Comparison of ENCODE assay signal across 3 worm cellular contexts in genomic region chrX:15040552-15041080, ce11.
TF ChIP-seq lines count a peak whose summit lies in the region.

C18B12.4 (minus strand) TSS chrX:15040602.

TF ChIP-seq in whole organism, L1 larva, 84 proteins besides CTCF, POLR2A, EP300 and RAD21 (continued from another document and continues in another):
- peak; percentile 78 for TF ChIP-seq swsn-7 (tag; optimal IDR thresholded peaks at IDR 0.05; lab: Kevin White, UChicago)
- peak; percentile 54 for TF ChIP-seq nhr-77 (tag; optimal IDR thresholded peaks at IDR 0.05; lab: Kevin White, UChicago)
- peak in 2 of 6 experiments; percentile 69 to 84 for TF ChIP-seq elt-3 (tag; optimal IDR thresholded peaks at IDR 0.05; lab: Kevin White, UChicago)
- TF ChIP-seq mdl-1 (tag; optimal IDR thresholded peaks at IDR 0.05; lab: Kevin White, UChicago): peak in 1 of 2 experiments; percentile 93
- peak; percentile 59; the same call in 1 of the 2 replicates for TF ChIP-seq mab-9 (GFP tag; IDR thresholded peaks at IDR 0.05; lab: Robert Waterston, UW)
- TF ChIP-seq sptf-1 (tag; optimal IDR thresholded peaks at IDR 0.05; lab: Kevin White, UChicago): no peak
- no peak for TF ChIP-seq zag-1 (tag; optimal IDR thresholded peaks at IDR 0.05; lab: Kevin White, UChicago)
- TF ChIP-seq snpc-4 (tag; optimal IDR thresholded peaks at IDR 0.05; lab: Kevin White, UChicago): peak; percentile 46
- peak in 2 of 3 experiments; percentile 48 to 93 for TF ChIP-seq ceh-82 (tag; optimal IDR thresholded peaks at IDR 0.05; lab: Kevin White, UChicago)
- peak; percentile 58 for TF ChIP-seq pax-3 (tag; optimal IDR thresholded peaks at IDR 0.05; lab: Kevin White, UChicago)
- TF ChIP-seq efl-1 (optimal IDR thresholded peaks at IDR 0.05; lab: Kevin White, UChicago): peak; percentile 58 to 69
- TF ChIP-seq efl-1 (GFP tag; optimal IDR thresholded peaks at IDR 0.05 in 1 of 2; lab: Kevin White, UChicago): peak; percentile 63 to 95
- no peak for TF ChIP-seq hlh-17 (GFP tag; optimal IDR thresholded peaks at IDR 0.05; lab: Kevin White, UChicago; ENCODE audit: borderline replicate concordance)
- TF ChIP-seq nhr-47 (tag; optimal IDR thresholded peaks at IDR 0.05; lab: Kevin White, UChicago): peak; percentile 77
- TF ChIP-seq fkh-10 (GFP tag; optimal IDR thresholded peaks at IDR 0.05; lab: Kevin White, UChicago): peak; percentile 30
- TF ChIP-seq vab-15 (tag; optimal IDR thresholded peaks at IDR 0.05; lab: Kevin White, UChicago): peak; percentile 89
- peak; percentile 23 for TF ChIP-seq elt-2 (tag; optimal IDR thresholded peaks at IDR 0.05; lab: Kevin White, UChicago)
- peak; percentile 95 for TF ChIP-seq unc-130 (tag; optimal IDR thresholded peaks at IDR 0.05; lab: Kevin White, UChicago)
- TF ChIP-seq dpl-1 (GFP tag; optimal IDR thresholded peaks at IDR 0.05; lab: Kevin White, UChicago): peak; percentile 70 to 82 (median 77)
- no peak for TF ChIP-seq aly-2 (tag; optimal IDR thresholded peaks at IDR 0.05; lab: Kevin White, UChicago)
- TF ChIP-seq irx-1 (tag; optimal IDR thresholded peaks at IDR 0.05; lab: Kevin White, UChicago): peak; percentile 70
- TF ChIP-seq nhr-12 (tag; optimal IDR thresholded peaks at IDR 0.05; lab: Kevin White, UChicago): no peak
- TF ChIP-seq ztf-4 (tag; optimal IDR thresholded peaks at IDR 0.05; lab: Kevin White, UChicago): peak; percentile 71
- peak; percentile 87 for TF ChIP-seq nhr-19 (GFP tag; conservative IDR thresholded peaks at IDR 0.05; lab: Robert Waterston, UW)
- TF ChIP-seq fkh-4 (tag; optimal IDR thresholded peaks at IDR 0.05; lab: Kevin White, UChicago; ENCODE audit: borderline replicate concordance): peak; percentile 56
- TF ChIP-seq pag-3 (tag; optimal IDR thresholded peaks at IDR 0.05; lab: Kevin White, UChicago; ENCODE audit: borderline replicate concordance, insufficient read depth): peak; percentile 74
- TF ChIP-seq lin-14 (GFP tag; optimal IDR thresholded peaks at IDR 0.05; lab: Kevin White, UChicago): peak; percentile 97
- no peak for TF ChIP-seq pqm-1 (tag; optimal IDR thresholded peaks at IDR 0.05; lab: Kevin White, UChicago)
- peak; percentile 77 for TF ChIP-seq mep-1 (tag; optimal IDR thresholded peaks at IDR 0.05; lab: Kevin White, UChicago)
- TF ChIP-seq zip-4 (GFP tag; optimal IDR thresholded peaks at IDR 0.05; lab: Kevin White, UChicago): no peak
- peak; percentile 38 for TF ChIP-seq fos-1 (tag; optimal IDR thresholded peaks at IDR 0.05; lab: Kevin White, UChicago)
- TF ChIP-seq lir-3 (tag; optimal IDR thresholded peaks at IDR 0.05; lab: Kevin White, UChicago; ENCODE audit: poor library complexity): peak; percentile 54
- no peak for TF ChIP-seq nhr-84 (tag; optimal IDR thresholded peaks at IDR 0.05; lab: Kevin White, UChicago)
- no peak for TF ChIP-seq C34B4.2 (tag; optimal IDR thresholded peaks at IDR 0.05; lab: Kevin White, UChicago)
- TF ChIP-seq unc-98 (GFP tag; IDR thresholded peaks at IDR 0.05; lab: Robert Waterston, UW): no peak
- TF ChIP-seq F16B12.6 (tag; optimal IDR thresholded peaks at IDR 0.05; lab: Kevin White, UChicago): peak; percentile 19
- TF ChIP-seq jun-1 (tag; optimal IDR thresholded peaks at IDR 0.05; lab: Kevin White, UChicago): peak; percentile 45
- peak in 1 of 2 experiments; percentile 19 for TF ChIP-seq ztf-11 (tag; optimal IDR thresholded peaks at IDR 0.05; lab: Kevin White, UChicago)
- TF ChIP-seq lin-15B (tag; optimal IDR thresholded peaks at IDR 0.05; lab: Kevin White, UChicago): peak; percentile 71
- TF ChIP-seq nhr-85 (tag; lab: Kevin White, UChicago): peak; percentile 95
- TF ChIP-seq grh-1 (GFP tag; IDR thresholded peaks at IDR 0.05; lab: Robert Waterston, UW): peak; percentile 66
- no peak for TF ChIP-seq alr-1 (tag; optimal IDR thresholded peaks at IDR 0.05; lab: Kevin White, UChicago; ENCODE audit: borderline replicate concordance)

TF ChIP-seq in whole organism, L3 larva, 47 proteins besides CTCF, POLR2A, EP300 and RAD21 (continued from another document):
- TF ChIP-seq pha-4 (tag; optimal IDR thresholded peaks at IDR 0.05; lab: Kevin White, UChicago) (peak; percentile 95), nhr-28 (tag; optimal IDR thresholded peaks at IDR 0.05; lab: Kevin White, UChicago) (no peak), ceh-28 (tag; optimal IDR thresholded peaks at IDR 0.05; lab: Kevin White, UChicago) (peak; percentile 77), lin-39 (tag; optimal IDR thresholded peaks at IDR 0.05; lab: Kevin White, UChicago) (peak; percentile 100), elt-1 (tag; optimal IDR thresholded peaks at IDR 0.05; lab: Kevin White, UChicago) (peak; percentile 74), mdl-1 (tag; optimal IDR thresholded peaks at IDR 0.05; lab: Kevin White, UChicago) (peak; percentile 21), pqm-1 (tag; optimal IDR thresholded peaks at IDR 0.05; lab: Kevin White, UChicago) (peak; percentile 51), unc-62 (GFP tag; optimal IDR thresholded peaks at IDR 0.05; lab: Kevin White, UChicago) (peak; percentile 39), ZK546.5 (tag; optimal IDR thresholded peaks at IDR 0.05; lab: Kevin White, UChicago) (no peak), ztf-4 (tag; optimal IDR thresholded peaks at IDR 0.05; lab: Kevin White, UChicago) (peak; percentile 33), hmg-11 (tag; optimal IDR thresholded peaks at IDR 0.05; lab: Kevin White, UChicago) (peak; percentile 72), eor-1 (tag; optimal IDR thresholded peaks at IDR 0.05; lab: Kevin White, UChicago) (no peak), nhr-43 (tag; optimal IDR thresholded peaks at IDR 0.05; lab: Kevin White, UChicago; ENCODE audit: poor library complexity, severe bottlenecking) (peak; percentile 80), aly-2 (tag; optimal IDR thresholded peaks at IDR 0.05; lab: Kevin White, UChicago) (no peak), snpc-4 (tag; optimal IDR thresholded peaks at IDR 0.05; lab: Kevin White, UChicago) (peak; percentile 23), ama-1 (optimal IDR thresholded peaks at IDR 0.05; lab: Kevin White, UChicago) (peak; percentile 67), nhr-11 (tag; optimal IDR thresholded peaks at IDR 0.05; lab: Kevin White, UChicago) (no peak), lsy-12 (tag; optimal IDR thresholded peaks at IDR 0.05; lab: Kevin White, UChicago) (peak; percentile 84), nhr-25 (tag; optimal IDR thresholded peaks at IDR 0.05; lab: Kevin White, UChicago) (peak; percentile 90)

TF ChIP-seq in whole organism, young adult, 124 proteins besides CTCF, POLR2A, EP300 and RAD21 (continued from another document and continues in another):
- TF ChIP-seq ztf-28 (GFP tag; IDR thresholded peaks at IDR 0.05; lab: Robert Waterston, UW) (no peak), gei-17 (GFP tag; optimal IDR thresholded peaks at IDR 0.05; lab: Kevin White, UChicago) (peak; percentile 51), egl-18 (GFP tag; IDR thresholded peaks at IDR 0.05; lab: Robert Waterston, UW) (no peak), ztf-22 (GFP tag; optimal IDR thresholded peaks at IDR 0.05; lab: Kevin White, UChicago) (peak; percentile 47), Y56A3A.18 (GFP tag; IDR thresholded peaks at IDR 0.05; lab: Robert Waterston, UW) (peak; percentile 39; the same call in 1 of the 2 replicates), bed-2 (GFP tag; IDR thresholded peaks at IDR 0.05; lab: Robert Waterston, UW) (peak; percentile 74), unc-62 (GFP tag; optimal IDR thresholded peaks at IDR 0.05; lab: Kevin White, UChicago) (peak; percentile 31), snpc-3.4 (tag; optimal IDR thresholded peaks at IDR 0.05; lab: Kevin White, UChicago) (no peak), B0336.3 (GFP tag; IDR thresholded peaks at IDR 0.05; lab: Robert Waterston, UW) (peak; percentile 89), nhr-90 (tag; optimal IDR thresholded peaks at IDR 0.05; lab: Kevin White, UChicago) (peak; percentile 46), tbx-9 (tag; optimal IDR thresholded peaks at IDR 0.05; lab: Kevin White, UChicago; ENCODE audit: borderline replicate concordance) (no peak), egrh-3 (GFP tag; IDR thresholded peaks at IDR 0.05; lab: Robert Waterston, UW) (no peak; the same call in 1 of the 2 replicates), ets-4 (GFP tag; optimal IDR thresholded peaks at IDR 0.05; lab: Kevin White, UChicago) (peak; percentile 21), chd-7 (tag; optimal IDR thresholded peaks at IDR 0.05; lab: Kevin White, UChicago) (peak; percentile 87), snpc-4 (GFP tag; optimal IDR thresholded peaks at IDR 0.05; lab: Kevin White, UChicago) (no peak), snpc-4 (tag; optimal IDR thresholded peaks at IDR 0.05; lab: Kevin White, UChicago) (peak; percentile 19 to 74 (median 62)), madf-8 (GFP tag; conservative IDR thresholded peaks at IDR 0.05; lab: Robert Waterston, UW) (peak; percentile 55), xnd-1 (tag; optimal IDR thresholded peaks at IDR 0.05; lab: Kevin White, UChicago) (no peak), bed-1 (GFP tag; IDR thresholded peaks at IDR 0.05; lab: Robert Waterston, UW) (no peak), aptf-2 (GFP tag; conservative IDR thresholded peaks at IDR 0.05; lab: Robert Waterston, UW) (no peak), egl-44 (GFP tag; IDR thresholded peaks at IDR 0.05; lab: Robert Waterston, UW) (peak; percentile 77; the same call in 1 of the 2 replicates), ceh-79 (tag; optimal IDR thresholded peaks at IDR 0.05; lab: Kevin White, UChicago) (no peak), mes-4 (tag; optimal IDR thresholded peaks at IDR 0.05; lab: Kevin White, UChicago) (no peak), C17E4.6 (GFP tag; IDR thresholded peaks at IDR 0.05; lab: Robert Waterston, UW) (no peak), ztf-6 (GFP tag; IDR thresholded peaks at IDR 0.05; lab: Robert Waterston, UW) (0 out of 2 replicates have a peak, but pooled peaks have one; percentile 57), dpff-1 (tag; optimal IDR thresholded peaks at IDR 0.05; lab: Kevin White, UChicago) (no peak), athp-1 (tag; optimal IDR thresholded peaks at IDR 0.05; lab: Kevin White, UChicago) (no peak), ama-1 (optimal IDR thresholded peaks at IDR 0.05; lab: Kevin White, UChicago) (no peak), ama-1 (GFP tag; optimal IDR thresholded peaks at IDR 0.05; lab: Kevin White, UChicago) (no peak), dpl-1 (GFP tag; optimal IDR thresholded peaks at IDR 0.05; lab: Kevin White, UChicago) (no peak), F22D6.2 (tag; optimal IDR thresholded peaks at IDR 0.05; lab: Kevin White, UChicago) (no peak), tbp1 (GFP tag; optimal IDR thresholded peaks at IDR 0.05; lab: Kevin White, UChicago) (peak; percentile 65), ccch-3 (GFP tag; optimal IDR thresholded peaks at IDR 0.05; lab: Kevin White, UChicago) (no peak), Y53G8AR.9 (GFP tag; conservative IDR thresholded peaks at IDR 0.05; lab: Robert Waterston, UW) (no peak; the same call in 1 of the 2 replicates), attf-5 (GFP tag; optimal IDR thresholded peaks at IDR 0.05; lab: Kevin White, UChicago) (peak; percentile 93), madf-10 (tag; optimal IDR thresholded peaks at IDR 0.05; lab: Kevin White, UChicago) (peak; percentile 70), zfh-2 (GFP tag; conservative IDR thresholded peaks at IDR 0.05; lab: Robert Waterston, UW) (peak; percentile 98), hmg-20 (GFP tag; IDR thresholded peaks at IDR 0.05; lab: Robert Waterston, UW) (no peak), F57C9.4 (tag; optimal IDR thresholded peaks at IDR 0.05; lab: Kevin White, UChicago) (no peak), tlf-1 (GFP tag; optimal IDR thresholded peaks at IDR 0.05; lab: Kevin White, UChicago) (peak; percentile 37), Y67H2A.10 (GFP tag; conservative IDR thresholded peaks at IDR 0.05; lab: Robert Waterston, UW) (peak; percentile 83), akir-1 (GFP tag; optimal IDR thresholded peaks at IDR 0.05; lab: Kevin White, UChicago) (no peak), unc-130 (GFP tag; optimal IDR thresholded peaks at IDR 0.05; lab: Kevin White, UChicago) (no peak), F10E7.11 (tag; optimal IDR thresholded peaks at IDR 0.05; lab: Kevin White, UChicago) (no peak), let-526 (GFP tag; IDR thresholded peaks at IDR 0.05; lab: Robert Waterston, UW) (peak; percentile 64; the same call in 1 of the 2 replicates), zim-3 (tag; optimal IDR thresholded peaks at IDR 0.05; lab: Kevin White, UChicago) (no peak), repo-1 (tag; optimal IDR thresholded peaks at IDR 0.05; lab: Kevin White, UChicago) (peak; percentile 36), F33H1.4 (GFP tag; IDR thresholded peaks at IDR 0.05; lab: Robert Waterston, UW) (no peak), snpc-1.1 (tag; optimal IDR thresholded peaks at IDR 0.05; lab: Kevin White, UChicago; ENCODE audit: insufficient read depth) (no peak), ztf-18 (tag; optimal IDR thresholded peaks at IDR 0.05; lab: Kevin White, UChicago) (peak; percentile 44), madf-6 (GFP tag; IDR thresholded peaks at IDR 0.05; lab: Robert Waterston, UW) (peak; percentile 62), F52B5.7 (tag; optimal IDR thresholded peaks at IDR 0.05; lab: Kevin White, UChicago) (peak; percentile 26), ztf-25 (GFP tag; IDR thresholded peaks at IDR 0.05; lab: Robert Waterston, UW) (no peak), let-607 (tag; optimal IDR thresholded peaks at IDR 0.05; lab: Kevin White, UChicago) (peak; percentile 25 to 58), T07F8.4 (tag; optimal IDR thresholded peaks at IDR 0.05; lab: Kevin White, UChicago) (no peak), ZK185.1 (tag; optimal IDR thresholded peaks at IDR 0.05; lab: Kevin White, UChicago; ENCODE audit: poor library complexity, severe bottlenecking) (peak; percentile 64), ekl-4 (GFP tag; IDR thresholded peaks at IDR 0.05; lab: Robert Waterston, UW) (no peak), lin-40 (tag; optimal IDR thresholded peaks at IDR 0.05; lab: Kevin White, UChicago) (peak; percentile 85), nhr-179 (tag; optimal IDR thresholded peaks at IDR 0.05; lab: Kevin White, UChicago) (no peak), D2030.7 (GFP tag; IDR thresholded peaks at IDR 0.05; lab: Robert Waterston, UW) (no peak), nfya-1 (tag; optimal IDR thresholded peaks at IDR 0.05; lab: Kevin White, UChicago; ENCODE audit: borderline replicate concordance, insufficient read depth) (no peak), lin-26 (GFP tag; IDR thresholded peaks at IDR 0.05; lab: Robert Waterston, UW) (no peak; the same call in 1 of the 2 replicates), Y79H2A.3 (GFP tag; conservative IDR thresholded peaks at IDR 0.05; lab: Robert Waterston, UW) (no peak), hsf-1 (GFP tag; IDR thresholded peaks at IDR 0.05; lab: Robert Waterston, UW) (no peak), sptf-2 (GFP tag; optimal IDR thresholded peaks at IDR 0.05; lab: Kevin White, UChicago) (no peak), ceh-40 (GFP tag; IDR thresholded peaks at IDR 0.05; lab: Robert Waterston, UW) (no peak), nhr-27 (tag; optimal IDR thresholded peaks at IDR 0.05; lab: Kevin White, UChicago) (no peak), attf-3 (GFP tag; conservative IDR thresholded peaks at IDR 0.05; lab: Robert Waterston, UW) (peak; percentile 70), cebp-1 (GFP tag; IDR thresholded peaks at IDR 0.05; lab: Robert Waterston, UW) (peak; percentile 83), cebp-1 (tag; optimal IDR thresholded peaks at IDR 0.05; lab: Kevin White, UChicago) (peak; percentile 93), hmg-1.2 (GFP tag; IDR thresholded peaks at IDR 0.05; lab: Robert Waterston, UW) (peak; percentile 63), ztf-26 (tag; optimal IDR thresholded peaks at IDR 0.05; lab: Kevin White, UChicago) (peak; percentile 93), F39B2.1 (GFP tag; IDR thresholded peaks at IDR 0.05; lab: Robert Waterston, UW) (no peak), efl-1 (GFP tag; optimal IDR thresholded peaks at IDR 0.05; lab: Kevin White, UChicago) (peak; percentile 60), rpc-1 (optimal IDR thresholded peaks at IDR 0.05; lab: Kevin White, UChicago) (no peak), rpc-1 (tag; optimal IDR thresholded peaks at IDR 0.05; lab: Kevin White, UChicago) (no peak), pha-4 (tag; optimal IDR thresholded peaks at IDR 0.05; lab: Kevin White, UChicago) (no peak), Y53F4B.3 (GFP tag; IDR thresholded peaks at IDR 0.05; lab: Robert Waterston, UW) (no peak)
